Fruit fly (Drosophila melanogaster) whole organism, wandering third instar larva: Measurements from ENCODE around the gene CG5953.

Source experiments
- Abd-B ChIP-seq: fragments of >200 bp; optimal IDR thresholded peaks from 2 replicates; lab custom pipeline; 2017; ENCODE audit warnings: missing biosample characterization, missing genetic modification characterization
- CG9705 ChIP-seq: fragments of 200-800 bp; sonication (Bioruptor generic); optimal IDR thresholded peaks from 2 replicates; lab custom pipeline; 2018; ENCODE audit warnings: missing biosample characterization, mild to moderate bottlenecking, missing genetic modification characterization
- Dfd ChIP-seq: fragments of >200 bp; optimal IDR thresholded peaks from 2 replicates; lab custom pipeline; 2017; ENCODE audit warnings: missing biosample characterization, missing genetic modification characterization
- Dif ChIP-seq: fragments of 200-275, 200-300 bp; sonication (Bioruptor generic); optimal IDR thresholded peaks from 2 replicates; lab custom pipeline; 2018; ENCODE audit warnings: missing biosample characterization, missing genetic modification characterization; ENCODE audit not compliant: partially characterized antibody
- HLH106 ChIP-seq: fragments of 200-800 bp; optimal IDR thresholded peaks from 3 replicates; lab custom pipeline; 2019; ENCODE audit warnings: missing biosample characterization, mild to moderate bottlenecking, missing genetic modification characterization, moderate library complexity
- Hnf4 ChIP-seq: fragments of 200-800 bp; sonication (Bioruptor generic); optimal IDR thresholded peaks from 2 replicates; lab custom pipeline; 2016; ENCODE audit warnings: missing biosample characterization, mild to moderate bottlenecking, missing genetic modification characterization
- Hr78 ChIP-seq: fragments of >200 bp; optimal IDR thresholded peaks from 2 replicates; lab custom pipeline; 2017; ENCODE audit warnings: missing biosample characterization, missing genetic modification characterization
- Hr83 ChIP-seq: fragments of 200-300 bp; sonication (Bioruptor generic); optimal IDR thresholded peaks from 2 replicates; lab custom pipeline; 2016; ENCODE audit warnings: missing biosample characterization, mild to moderate bottlenecking, missing genetic modification characterization, moderate library complexity; ENCODE audit not compliant: poor library complexity, severe bottlenecking
- Jra ChIP-seq: sonication (Bioruptor generic); optimal IDR thresholded peaks from 2 replicates; lab custom pipeline; 2016; ENCODE audit warnings: missing biosample characterization, missing genetic modification characterization
- Mio ChIP-seq: sonication (Bioruptor generic); optimal IDR thresholded peaks from 2 replicates; lab custom pipeline; 2016; ENCODE audit warnings: missing biosample characterization, missing genetic modification characterization
- Myc ChIP-seq: fragments of >200 bp; optimal IDR thresholded peaks from 2 replicates; lab custom pipeline; 2017
- N ChIP-seq: fragments of >200 bp; optimal IDR thresholded peaks from 2 replicates; lab custom pipeline; 2018; ENCODE audit warnings: missing biosample characterization, missing external identifiers, missing genetic modification characterization
- OdsH ChIP-seq: fragments of 200-800 bp; sonication (Bioruptor generic); optimal IDR thresholded peaks from 2 replicates; lab custom pipeline; 2016; ENCODE audit warnings: missing biosample characterization, mild to moderate bottlenecking, missing genetic modification characterization
- Rel ChIP-seq, 2 experiments: fragments of 200-800 bp; sonication (Bioruptor generic) in 1 of 2; optimal IDR thresholded peaks; 2 replicates in 1 of 2; 3 replicates in 1 of 2; lab custom pipeline; 2016 to 2019; ENCODE audit warnings: mild to moderate bottlenecking in 2 of 2, missing biosample characterization in 2 of 2, missing genetic modification characterization in 2 of 2, moderate library complexity in 1 of 2
- Sp1 ChIP-seq: fragments of 200-800 bp; sonication (Bioruptor generic); optimal IDR thresholded peaks from 3 replicates; lab custom pipeline; 2019; ENCODE audit warnings: missing biosample characterization, mild to moderate bottlenecking, missing genetic modification characterization, moderate library complexity
- br ChIP-seq: fragments of 200-800 bp; sonication (Bioruptor generic); optimal IDR thresholded peaks from 2 replicates; lab custom pipeline; 2016; ENCODE audit warnings: missing biosample characterization, missing genetic modification characterization
- brk ChIP-seq: fragments of 200-800 bp; sonication (Bioruptor generic); optimal IDR thresholded peaks from 2 replicates; lab custom pipeline; 2016; ENCODE audit warnings: missing biosample characterization, mild to moderate bottlenecking, missing genetic modification characterization
- dmrt93B ChIP-seq: fragments of 200-800 bp; sonication (Bioruptor generic); optimal IDR thresholded peaks from 2 replicates; lab custom pipeline; 2018; ENCODE audit warnings: missing biosample characterization, mild to moderate bottlenecking, missing genetic modification characterization
- dsf ChIP-seq: sonication (Bioruptor generic); optimal IDR thresholded peaks from 2 replicates; lab custom pipeline; 2016; ENCODE audit warnings: missing biosample characterization, missing genetic modification characterization, borderline replicate concordance
- ey ChIP-seq: fragments of 200-800 bp; sonication (Bioruptor generic); optimal IDR thresholded peaks from 2 replicates; lab custom pipeline; 2016; ENCODE audit warnings: missing biosample characterization, missing genetic modification characterization
- foxo ChIP-seq, 2 experiments: fragments of 200-800 bp; sonication (Bioruptor generic); optimal IDR thresholded peaks; 2 replicates in 1 of 2; 3 replicates in 1 of 2; lab custom pipeline; 2016 to 2017; ENCODE audit warnings: missing biosample characterization in 2 of 2, missing genetic modification characterization in 2 of 2
- fru ChIP-seq: fragments of 200-800 bp; sonication (Bioruptor generic); optimal IDR thresholded peaks from 3 replicates; lab custom pipeline; 2016; ENCODE audit warnings: missing biosample characterization, mild to moderate bottlenecking, missing genetic modification characterization
- h ChIP-seq: fragments of 200-800 bp; sonication (Bioruptor generic); optimal IDR thresholded peaks from 3 replicates; lab custom pipeline; 2016; ENCODE audit warnings: missing biosample characterization, mild to moderate bottlenecking, missing genetic modification characterization
- jim ChIP-seq: fragments of 175-275, 200-325 bp; sonication (Bioruptor generic); optimal IDR thresholded peaks from 2 replicates; lab custom pipeline; 2016; ENCODE audit warnings: missing biosample characterization, mild to moderate bottlenecking, missing genetic modification characterization
- lola ChIP-seq: fragments of >200 bp; optimal IDR thresholded peaks from 2 replicates; lab custom pipeline; 2017; ENCODE audit warnings: missing biosample characterization, missing genetic modification characterization
- pan ChIP-seq: fragments of >200 bp; optimal IDR thresholded peaks from 2 replicates; lab custom pipeline; 2017
- psq ChIP-seq: fragments of 200-800 bp; sonication (Bioruptor generic); optimal IDR thresholded peaks from 3 replicates; lab custom pipeline; 2017; ENCODE audit warnings: missing biosample characterization, mild to moderate bottlenecking, missing genetic modification characterization, moderate library complexity
- rgr ChIP-seq: fragments of 200-800 bp; sonication (Bioruptor generic); optimal IDR thresholded peaks from 3 replicates; lab custom pipeline; 2016; ENCODE audit warnings: missing biosample characterization, mild to moderate bottlenecking, missing genetic modification characterization
- sage ChIP-seq: fragments of 200-800 bp; sonication (Bioruptor generic); optimal IDR thresholded peaks from 2 replicates; lab custom pipeline; 2016; ENCODE audit warnings: missing biosample characterization, mild to moderate bottlenecking, missing genetic modification characterization
- sv ChIP-seq: fragments of 200-800 bp; sonication (Bioruptor generic); optimal IDR thresholded peaks from 3 replicates; lab custom pipeline; 2016; ENCODE audit warnings: missing biosample characterization, missing genetic modification characterization
- tai ChIP-seq: sonication (Bioruptor generic); optimal IDR thresholded peaks from 2 replicates; lab custom pipeline; 2016; ENCODE audit warnings: missing biosample characterization, missing genetic modification characterization
- usp ChIP-seq: fragments of >200 bp; optimal IDR thresholded peaks from 2 replicates; lab custom pipeline; 2017; ENCODE audit warnings: missing biosample characterization, missing genetic modification characterization
- woc ChIP-seq: sonication (Bioruptor generic); optimal IDR thresholded peaks from 2 replicates; lab custom pipeline; 2016; ENCODE audit warnings: missing biosample characterization, mild to moderate bottlenecking, missing genetic modification characterization

CG5953 gene

dm6 chr2L:16541733-16542132, 9.1 kb upstream of the CG5953 start:
- TF ChIP-seq h (GFP tag; lab: Kevin White, UChicago) (no peak), fru (no peak), dsf (GFP tag; lab: Kevin White, UChicago) (no peak), HLH106 (tag; lab: Kevin White, UChicago) (no peak), psq (GFP tag; lab: Kevin White, UChicago) (no peak), woc (no peak), Hr83 (GFP tag; lab: Kevin White, UChicago) (no peak), CG9705 (GFP tag; lab: Kevin White, UChicago) (no peak), usp (no peak), sage (GFP tag; lab: Kevin White, UChicago) (no peak), dmrt93B (no peak), Rel (GFP tag; optimal IDR thresholded peaks at IDR 0.05; lab: Kevin White, UChicago) (no peak), Rel (tag; optimal IDR thresholded peaks at IDR 0.05; lab: Kevin White, UChicago) (no peak), Abd-B (GFP tag; lab: Kevin White, UChicago) (no peak), ey (GFP tag; lab: Kevin White, UChicago) (no peak)

- TF ChIP-seq Myc, result no peak
Measured at dm6 chr2L:16541318-16541717, 8.6 kb upstream of the CG5953 start.

dm6 chr2L:16540773-16541172, 8.1 kb upstream of the CG5953 start:
- TF ChIP-seq Myc (no peak), Mio (GFP tag; lab: Kevin White, UChicago) (no peak), lola (no peak), Dfd (GFP tag; lab: Kevin White, UChicago) (peak; percentile 2)

dm6 chr2L:16538931-16539330, 6.3 kb upstream of the CG5953 start:
- no peak for TF ChIP-seq fru
- TF ChIP-seq Sp1 (GFP tag; lab: Kevin White, UChicago), result no peak
- no peak for TF ChIP-seq br (GFP tag; lab: Kevin White, UChicago)
- no peak for TF ChIP-seq Hr78
- TF ChIP-seq tai, result no peak
- TF ChIP-seq rgr (GFP tag; lab: Kevin White, UChicago), result no peak
- no peak for TF ChIP-seq jim (GFP tag; lab: Kevin White, UChicago)
- no peak for TF ChIP-seq foxo (GFP tag; optimal IDR thresholded peaks at IDR 0.05; lab: Kevin White, UChicago)
- TF ChIP-seq HLH106 (tag; lab: Kevin White, UChicago), result no peak
- no peak for TF ChIP-seq sage (GFP tag; lab: Kevin White, UChicago)
- TF ChIP-seq brk (GFP tag; lab: Kevin White, UChicago), result no peak
- TF ChIP-seq OdsH (GFP tag; lab: Kevin White, UChicago), result no peak
- TF ChIP-seq Mio (GFP tag; lab: Kevin White, UChicago), result no peak
- TF ChIP-seq h (GFP tag; lab: Kevin White, UChicago), result no peak
- TF ChIP-seq usp, result no peak
- no peak for TF ChIP-seq Jra (GFP tag; lab: Kevin White, UChicago)
- TF ChIP-seq ey (GFP tag; lab: Kevin White, UChicago), result no peak
- no peak for TF ChIP-seq Dif

- TF ChIP-seq Dfd (GFP tag; lab: Kevin White, UChicago), result no peak
- TF ChIP-seq pan (lab: Kevin White, UChicago), result no peak
Measured at dm6 chr2L:16538134-16538533, 5.5 kb upstream of the CG5953 start.

- TF ChIP-seq Sp1 (GFP tag; lab: Kevin White, UChicago), result peak; percentile 40
- TF ChIP-seq HLH106 (tag; lab: Kevin White, UChicago), result peak; percentile 53
- no peak for TF ChIP-seq fru
- no peak for TF ChIP-seq Abd-B (GFP tag; lab: Kevin White, UChicago)
Measured at dm6 chr2L:16537049-16537459, 4.4 kb upstream of the CG5953 start.

- no peak for TF ChIP-seq N
- no peak for TF ChIP-seq lola
- TF ChIP-seq CG9705 (GFP tag; lab: Kevin White, UChicago), result no peak
- TF ChIP-seq Rel (GFP tag; optimal IDR thresholded peaks at IDR 0.05; lab: Kevin White, UChicago), result no peak
- TF ChIP-seq Rel (tag; optimal IDR thresholded peaks at IDR 0.05; lab: Kevin White, UChicago), result peak; percentile 7
- no peak for TF ChIP-seq sv (GFP tag; lab: Kevin White, UChicago)
- TF ChIP-seq br (GFP tag; lab: Kevin White, UChicago), result no peak
- TF ChIP-seq HLH106 (tag; lab: Kevin White, UChicago), result no peak
- no peak for TF ChIP-seq Mio (GFP tag; lab: Kevin White, UChicago)
- no peak for TF ChIP-seq fru
- no peak for TF ChIP-seq Jra (GFP tag; lab: Kevin White, UChicago)
- TF ChIP-seq usp, result no peak
- TF ChIP-seq psq (GFP tag; lab: Kevin White, UChicago), result peak; percentile 38
- TF ChIP-seq dmrt93B, result no peak
- TF ChIP-seq sage (GFP tag; lab: Kevin White, UChicago), result no peak
- TF ChIP-seq foxo (GFP tag; optimal IDR thresholded peaks at IDR 0.05; lab: Kevin White, UChicago), result no peak
- TF ChIP-seq Hnf4 (GFP tag; lab: Kevin White, UChicago), result peak; percentile 18
- no peak for TF ChIP-seq Dfd (GFP tag; lab: Kevin White, UChicago)
- no peak for TF ChIP-seq tai
- TF ChIP-seq pan (lab: Kevin White, UChicago), result no peak
- TF ChIP-seq rgr (GFP tag; lab: Kevin White, UChicago), result peak; percentile 19
- no peak for TF ChIP-seq brk (GFP tag; lab: Kevin White, UChicago)
- TF ChIP-seq h (GFP tag; lab: Kevin White, UChicago), result no peak
- TF ChIP-seq Hr83 (GFP tag; lab: Kevin White, UChicago), result no peak
Measured at dm6 chr2L:16536501-16536900, 3.8 kb upstream of the CG5953 start.
